Worm (Caenorhabditis elegans) whole organism, L4 larva: ENCODE measurements around the gene cpf-1.

Experiments
- F10B5.3 ChIP-seq: sonication (generic microtip); optimal IDR thresholded peaks from 2 replicates; lab custom pipeline; 2016; ENCODE audit warnings: mild to moderate bottlenecking, missing genetic modification characterization, missing compliant biosample characterization
- F37D6.2 ChIP-seq: sonication (generic microtip); optimal IDR thresholded peaks from 2 replicates; lab custom pipeline; 2016; ENCODE audit warnings: mild to moderate bottlenecking, missing genetic modification characterization, missing compliant biosample characterization
- T20F7.1 ChIP-seq: fragments of 200-800 bp; sonication (Bioruptor generic); optimal IDR thresholded peaks from 2 replicates; lab custom pipeline; 2018; ENCODE audit warnings: mild to moderate bottlenecking, missing genetic modification characterization, missing compliant biosample characterization
- Y105C5A.15 ChIP-seq: fragments of 200-800 bp; sonication (Bioruptor generic); IDR thresholded peaks from 2 replicates; pipeline ENCODE4 v1.3.6; 2022; ENCODE audit warnings: missing genetic modification characterization, missing compliant biosample characterization
- Y48G9A.11 ChIP-seq: fragments of 200-800 bp; sonication (Bioruptor generic); IDR thresholded peaks from 2 replicates; pipeline ENCODE4 v1.3.6; 2022; ENCODE audit warnings: missing genetic modification reagents, missing genetic modification characterization, missing compliant biosample characterization
- Y75B8A.6 ChIP-seq: fragments of 200-800 bp; sonication (Bioruptor generic); IDR thresholded peaks from 2 replicates; pipeline ENCODE4 v1.3.6; 2022; ENCODE audit warnings: missing genetic modification reagents, missing genetic modification characterization, missing compliant biosample characterization
- ZK337.2 ChIP-seq: fragments of 200-800 bp; sonication (Bioruptor generic); IDR thresholded peaks from 2 replicates; pipeline ENCODE4 v1.3.6; 2022; ENCODE audit warnings: missing genetic modification reagents, missing genetic modification characterization, missing compliant biosample characterization
- aly-2 ChIP-seq: sonication (generic microtip); optimal IDR thresholded peaks from 2 replicates; lab custom pipeline; 2018; ENCODE audit warnings: missing biosample characterization, missing genetic modification characterization
- ama-1 ChIP-seq: fragments of 150-350 bp; optimal IDR thresholded peaks from 2 replicates; lab custom pipeline; 2014; ENCODE audit warnings: inconsistent platforms, mixed read lengths
- ceh-28 ChIP-seq: fragments of 150-350 bp; optimal IDR thresholded peaks from 2 replicates; lab custom pipeline; 2014; ENCODE audit warnings: missing biosample characterization, missing genetic modification reagents, missing genetic modification characterization
- ceh-44 ChIP-seq: fragments of 200-800 bp; sonication (Bioruptor generic); IDR thresholded peaks from 2 replicates; pipeline ENCODE4 v1.3.6; 2022; ENCODE audit warnings: missing genetic modification reagents, missing genetic modification characterization, missing compliant biosample characterization
- ces-1 ChIP-seq: fragments of 150-350 bp; sonication (generic microtip); optimal IDR thresholded peaks from 4 replicates; lab custom pipeline; 2014; ENCODE audit warnings: missing biosample characterization, missing genetic modification reagents, missing genetic modification characterization
- cey-2 ChIP-seq: sonication (generic microtip); optimal IDR thresholded peaks from 3 replicates; lab custom pipeline; 2017; ENCODE audit warnings: missing genetic modification characterization, mild to moderate bottlenecking, missing compliant biosample characterization, antibody characterized with exemption, borderline replicate concordance; ENCODE audit not compliant: insufficient read depth
- daf-16 ChIP-seq, 3 experiments: sonication (generic microtip); optimal IDR thresholded peaks; 2 replicates each; lab custom pipeline; 2016 to 2017; ENCODE audit warnings: missing genetic modification characterization in 3 of 3, missing genetic modification reagents in 3 of 3, mild to moderate bottlenecking in 2 of 3, missing compliant biosample characterization in 2 of 3, missing biosample characterization in 1 of 3, moderate library complexity in 1 of 3
- daf-19 ChIP-seq: fragments of 200-800 bp; sonication (Bioruptor generic); conservative IDR thresholded peaks from 2 replicates; pipeline ENCODE4 v1.3.6; 2022; ENCODE audit warnings: missing genetic modification characterization, missing compliant biosample characterization
- daf-8 ChIP-seq: fragments of 200-800 bp; sonication (Bioruptor generic); IDR thresholded peaks from 2 replicates; pipeline ENCODE4 v1.3.6; 2022; ENCODE audit warnings: missing genetic modification characterization, missing compliant biosample characterization
- dmd-9 ChIP-seq: fragments of 200-800 bp; sonication (Bioruptor generic); IDR thresholded peaks from 2 replicates; pipeline ENCODE4 v1.3.6; 2022; ENCODE audit warnings: missing genetic modification reagents, missing genetic modification characterization, missing compliant biosample characterization
- dve-1 ChIP-seq: sonication (generic microtip); optimal IDR thresholded peaks from 2 replicates; lab custom pipeline; 2017; ENCODE audit warnings: antibody characterized with exemption, mild to moderate bottlenecking, missing genetic modification characterization, missing compliant biosample characterization; ENCODE audit not compliant: insufficient read depth
- egl-27 ChIP-seq: sonication (generic microtip); optimal IDR thresholded peaks from 3 replicates; lab custom pipeline; 2017; ENCODE audit warnings: missing biosample characterization, missing genetic modification reagents, missing genetic modification characterization
- fkh-10 ChIP-seq: fragments of 150-350 bp; optimal IDR thresholded peaks from 2 replicates; lab custom pipeline; 2014; ENCODE audit warnings: missing biosample characterization, missing genetic modification reagents, missing genetic modification characterization
- fos-1 ChIP-seq: fragments of 150-350 bp; optimal IDR thresholded peaks from 2 replicates; lab custom pipeline; 2014; ENCODE audit warnings: missing biosample characterization, missing genetic modification characterization
- hlh-30 ChIP-seq: sonication (generic microtip); optimal IDR thresholded peaks from 2 replicates; lab custom pipeline; 2017; ENCODE audit warnings: antibody characterized with exemption, mild to moderate bottlenecking, missing genetic modification characterization, missing compliant biosample characterization; ENCODE audit not compliant: insufficient read depth
- jun-1 ChIP-seq: fragments of 150-350 bp; optimal IDR thresholded peaks from 2 replicates; lab custom pipeline; 2014; ENCODE audit warnings: missing biosample characterization, missing genetic modification reagents, missing genetic modification characterization
- lin-1 ChIP-seq: fragments of 200-800 bp; sonication (Bioruptor generic); IDR thresholded peaks from 2 replicates; pipeline ENCODE4 v1.3.6; 2022; ENCODE audit warnings: missing genetic modification reagents, missing genetic modification characterization, missing compliant biosample characterization
- lin-38 ChIP-seq: fragments of 200-800 bp; sonication (Bioruptor generic); IDR thresholded peaks from 2 replicates; pipeline ENCODE4 v1.3.6; 2022; ENCODE audit warnings: missing genetic modification reagents, missing genetic modification characterization, missing compliant biosample characterization
- lsy-2 ChIP-seq, 2 experiments: fragments of 150-350 bp in 1 of 2; sonication (generic microtip) in 1 of 2; optimal IDR thresholded peaks; 2 replicates each; lab custom pipeline; 2014 to 2017; ENCODE audit warnings: missing biosample characterization in 2 of 2, missing genetic modification characterization in 2 of 2
- madf-9 ChIP-seq: fragments of 200-800 bp; sonication (Bioruptor generic); conservative IDR thresholded peaks from 2 replicates; pipeline ENCODE4 v1.3.6; 2022; ENCODE audit warnings: missing genetic modification reagents, missing genetic modification characterization, missing compliant biosample characterization
- mdl-1 ChIP-seq, 2 experiments: fragments of 150-350 bp in 1 of 2; sonication (generic microtip) in 1 of 2; optimal IDR thresholded peaks; 2 replicates each; lab custom pipeline; 2014 to 2017; ENCODE audit warnings: missing biosample characterization in 2 of 2, missing genetic modification characterization in 2 of 2
- mep-1 ChIP-seq: fragments of 150-350 bp; sonication (generic microtip); optimal IDR thresholded peaks from 3 replicates; lab custom pipeline; 2014; ENCODE audit warnings: missing biosample characterization, missing genetic modification characterization
- mes-2 ChIP-seq: sonication (generic microtip); optimal IDR thresholded peaks from 2 replicates; lab custom pipeline; 2016; ENCODE audit warnings: missing genotype, mild to moderate bottlenecking, missing genetic modification characterization, missing compliant biosample characterization; ENCODE audit not compliant: poor library complexity, severe bottlenecking
- mxl-2 ChIP-seq: fragments of 200-800 bp; sonication (Bioruptor generic); conservative IDR thresholded peaks from 2 replicates; pipeline ENCODE4 v1.3.6; 2022; ENCODE audit warnings: missing genetic modification reagents, missing genetic modification characterization, missing compliant biosample characterization
- nhr-102 ChIP-seq: sonication (generic microtip); optimal IDR thresholded peaks from 2 replicates; lab custom pipeline; 2016; ENCODE audit warnings: mild to moderate bottlenecking, missing genetic modification characterization, moderate library complexity, missing compliant biosample characterization
- nhr-237 ChIP-seq: sonication (generic microtip); optimal IDR thresholded peaks from 2 replicates; lab custom pipeline; 2017; ENCODE audit warnings: missing biosample characterization, missing genetic modification characterization
- nhr-28 ChIP-seq: fragments of 150-350 bp; optimal IDR thresholded peaks from 2 replicates; lab custom pipeline; 2014; ENCODE audit warnings: missing biosample characterization, missing genetic modification characterization
- nhr-42 ChIP-seq: fragments of 200-800 bp; sonication (Bioruptor generic); IDR thresholded peaks from 2 replicates; pipeline ENCODE4 v1.3.6; 2022; ENCODE audit warnings: missing genetic modification characterization, missing compliant biosample characterization
- nhr-6 ChIP-seq: fragments of 150-350 bp; optimal IDR thresholded peaks from 2 replicates; lab custom pipeline; 2014; ENCODE audit warnings: missing biosample characterization, missing genetic modification characterization
- nhr-77 ChIP-seq: fragments of 150-350 bp; optimal IDR thresholded peaks from 2 replicates; lab custom pipeline; 2014; ENCODE audit warnings: missing biosample characterization, missing genetic modification characterization
- php-3 ChIP-seq: fragments of 200-800 bp; sonication (Bioruptor generic); IDR thresholded peaks from 2 replicates; pipeline ENCODE4 v1.3.6; 2022; ENCODE audit warnings: missing genetic modification reagents, missing genetic modification characterization, missing compliant biosample characterization
- pqm-1 ChIP-seq: sonication (generic microtip); optimal IDR thresholded peaks from 2 replicates; lab custom pipeline; 2017; ENCODE audit warnings: missing biosample characterization, missing genetic modification characterization
- skn-1 ChIP-seq: fragments of 150-350 bp; optimal IDR thresholded peaks from 2 replicates; lab custom pipeline; 2014; ENCODE audit warnings: missing biosample characterization, missing genetic modification characterization
- snpc-1.2 ChIP-seq: fragments of 200-800 bp; sonication (Bioruptor generic); IDR thresholded peaks from 2 replicates; pipeline ENCODE4 v1.3.6; 2022; ENCODE audit warnings: missing genetic modification reagents, missing genetic modification characterization, missing compliant biosample characterization
- tag-97 ChIP-seq: fragments of 200-800 bp; sonication (Bioruptor generic); IDR thresholded peaks from 2 replicates; pipeline ENCODE4 v1.3.6; 2022; ENCODE audit warnings: missing genetic modification characterization, missing compliant biosample characterization
- unc-130 ChIP-seq: sonication (generic microtip); optimal IDR thresholded peaks from 2 replicates; lab custom pipeline; 2016; ENCODE audit warnings: missing genetic modification reagents, missing genetic modification characterization, missing compliant biosample characterization
- unc-39 ChIP-seq: sonication (generic microtip); optimal IDR thresholded peaks from 2 replicates; lab custom pipeline; 2017; ENCODE audit warnings: missing biosample characterization, missing genetic modification characterization
- zfp-3 ChIP-seq: fragments of 200-800 bp; sonication (Bioruptor generic); conservative IDR thresholded peaks from 2 replicates; pipeline ENCODE4 v1.3.6; 2022; ENCODE audit warnings: missing genetic modification reagents, missing genetic modification characterization, missing compliant biosample characterization
- zip-11 ChIP-seq: fragments of 200-800 bp; sonication (Bioruptor generic); IDR thresholded peaks from 2 replicates; pipeline ENCODE4 v1.3.6; 2022; ENCODE audit warnings: missing genetic modification characterization, missing compliant biosample characterization

cpf-1 gene

DNA sequence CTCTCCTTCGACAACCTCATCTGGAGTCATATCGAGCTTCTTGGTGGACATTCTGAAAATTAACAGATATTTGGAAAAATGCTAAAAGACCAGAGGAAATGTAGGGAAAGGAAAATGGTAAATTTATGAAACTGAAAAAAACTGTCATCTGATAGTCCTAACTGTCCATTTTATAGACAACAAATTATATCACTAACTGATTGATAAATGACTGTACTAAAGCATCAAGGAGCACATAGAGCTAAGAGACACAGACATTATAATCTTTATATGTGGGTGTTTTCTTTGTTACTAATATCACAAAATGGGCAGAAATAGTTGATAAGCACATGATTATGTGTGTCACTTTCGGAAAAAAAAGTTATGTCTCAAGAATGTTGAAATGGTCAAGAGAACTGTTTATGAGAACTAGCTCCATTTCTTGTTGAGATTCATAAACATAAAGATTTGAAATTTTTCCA, 35.4 kb downstream of the cpf-1 start, which contains the start of gene F54C9.3 (continued):
- TF ChIP-seq daf-19 (GFP tag; lab: Robert Waterston, UW) (no peak), lsy-2 (tag; optimal IDR thresholded peaks at IDR 0.05; lab: Kevin White, UChicago) (peak in 1 of 2 experiments; percentile 35), unc-39 (no peak), fos-1 (tag; lab: Kevin White, UChicago) (no peak), mdl-1 (tag; optimal IDR thresholded peaks at IDR 0.05; lab: Kevin White, UChicago) (no peak), aly-2 (tag; lab: Kevin White, UChicago) (no peak), jun-1 (tag; lab: Kevin White, UChicago) (peak; percentile 67), mes-2 (tag; lab: Kevin White, UChicago) (no peak), hlh-30 (tag; lab: Kevin White, UChicago) (peak; percentile 50), dmd-9 (GFP tag; lab: Robert Waterston, UW) (no peak), egl-27 (tag; lab: Kevin White, UChicago) (no peak), daf-8 (GFP tag; lab: Robert Waterston, UW) (no peak), Y48G9A.11 (no peak), nhr-28 (peak; percentile 95), fkh-10 (GFP tag; lab: Kevin White, UChicago) (no peak), pqm-1 (tag; lab: Kevin White, UChicago) (peak; percentile 91), skn-1 (no peak), zip-11 (GFP tag; lab: Robert Waterston, UW) (no peak), nhr-77 (tag; lab: Kevin White, UChicago) (peak; percentile 93), Y105C5A.15 (GFP tag; lab: Robert Waterston, UW) (no peak), unc-130 (GFP tag; lab: Kevin White, UChicago) (no peak), mep-1 (tag; lab: Kevin White, UChicago) (peak; percentile 68), ces-1 (GFP tag; lab: Kevin White, UChicago) (no peak), ceh-44 (GFP tag; lab: Robert Waterston, UW) (no peak), zfp-3 (GFP tag; lab: Robert Waterston, UW) (no peak), F10B5.3 (tag; lab: Kevin White, UChicago) (no peak), ceh-28 (no peak), madf-9 (GFP tag; lab: Robert Waterston, UW) (no peak), F37D6.2 (no peak), ZK337.2 (GFP tag; lab: Robert Waterston, UW) (no peak), tag-97 (no peak), T20F7.1 (GFP tag; lab: Kevin White, UChicago) (peak; percentile 48), Y75B8A.6 (GFP tag; lab: Robert Waterston, UW) (no peak), nhr-102 (peak; percentile 3), nhr-42 (GFP tag; lab: Robert Waterston, UW) (no peak), nhr-6 (tag; lab: Kevin White, UChicago) (no peak), php-3 (GFP tag; lab: Robert Waterston, UW) (peak; percentile 99), lin-38 (peak; percentile 16), dve-1 (tag; lab: Kevin White, UChicago) (peak; percentile 92), ama-1 (lab: Kevin White, UChicago) (peak; percentile 25), nhr-237 (tag; lab: Kevin White, UChicago) (no peak), daf-16 (GFP tag; optimal IDR thresholded peaks at IDR 0.05; lab: Kevin White, UChicago) (peak in 1 of 2 experiments; percentile 14), daf-16 (tag; optimal IDR thresholded peaks at IDR 0.05; lab: Kevin White, UChicago) (peak; percentile 84), lin-1 (peak; percentile 62), snpc-1.2 (GFP tag; lab: Robert Waterston, UW) (no peak), cey-2 (tag; lab: Kevin White, UChicago) (no peak), mxl-2 (GFP tag; lab: Robert Waterston, UW) (no peak)
